Fruit fly (Drosophila melanogaster): ENCODE results near the gene CG4325.

CG4325 gene

dm6 chrX:2065073-2065472, 21.5 kb upstream of the CG4325 start, which contains the start of gene CG4281 (continued):
- no peak for TF ChIP-seq CG16815 (GFP tag; optimal IDR thresholded peaks at IDR 0.05)
- TF ChIP-seq org-1 (GFP tag; optimal IDR thresholded peaks at IDR 0.05) = no peak
- TF ChIP-seq Lim3 (GFP tag; IDR thresholded peaks at IDR 0.05) = no peak
- no peak for TF ChIP-seq Poxn (GFP tag; IDR thresholded peaks at IDR 0.05)
- TF ChIP-seq slou (GFP tag; optimal IDR thresholded peaks at IDR 0.05) = no peak
- no peak for TF ChIP-seq Ada2b (GFP tag; IDR thresholded peaks at IDR 0.05)
- TF ChIP-seq NK7.1 (GFP tag; optimal IDR thresholded peaks at IDR 0.05) = no peak
- no peak for TF ChIP-seq CG12299 (tag; optimal IDR thresholded peaks at IDR 0.05)
- TF ChIP-seq gsb (GFP tag; IDR thresholded peaks at IDR 0.05) = no peak
- no peak for TF ChIP-seq luna (GFP tag; optimal IDR thresholded peaks at IDR 0.05)
- peak; percentile 22 for TF ChIP-seq CG2712 (tag; optimal IDR thresholded peaks at IDR 0.05)
- peak; percentile 56 for TF ChIP-seq stwl (tag; optimal IDR thresholded peaks at IDR 0.05)
- no peak for TF ChIP-seq CG31388 (GFP tag; optimal IDR thresholded peaks at IDR 0.05)
- TF ChIP-seq CG9817 (tag; optimal IDR thresholded peaks at IDR 0.05) = no peak
- no peak for TF ChIP-seq CG4820 (GFP tag; optimal IDR thresholded peaks at IDR 0.05)
- peak; percentile 96 for TF ChIP-seq CG14860 (GFP tag; IDR thresholded peaks at IDR 0.05; ENCODE audit: partially characterized antibody)
- peak; percentile 69 for TF ChIP-seq Sin3A (optimal IDR thresholded peaks at IDR 0.05)
- no peak for TF ChIP-seq CG4328 (GFP tag; optimal IDR thresholded peaks at IDR 0.05)
- TF ChIP-seq ftz-f1 (GFP tag; optimal IDR thresholded peaks at IDR 0.05) = no peak
- no peak for TF ChIP-seq CG32532 (GFP tag; IDR thresholded peaks at IDR 0.05)
- TF ChIP-seq CG10267 (tag; optimal IDR thresholded peaks at IDR 0.05) = peak; percentile 80
- no peak for TF ChIP-seq gro (GFP tag; optimal IDR thresholded peaks at IDR 0.05)
- TF ChIP-seq B-H1 (GFP tag; IDR thresholded peaks at IDR 0.05) = no peak
- TF ChIP-seq CG13123 (GFP tag; optimal IDR thresholded peaks at IDR 0.05) = no peak
- no peak for TF ChIP-seq nom (GFP tag; optimal IDR thresholded peaks at IDR 0.05)
- TF ChIP-seq zen2 (GFP tag; IDR thresholded peaks at IDR 0.05; ENCODE audit: partially characterized antibody) = peak; percentile 95
- no peak for TF ChIP-seq h (optimal IDR thresholded peaks at IDR 0.05)
- no peak for TF ChIP-seq CG8478 (optimal IDR thresholded peaks at IDR 0.05)
- no peak for TF ChIP-seq Fer1 (GFP tag; optimal IDR thresholded peaks at IDR 0.05)
- no peak for TF ChIP-seq CG33213 (GFP tag; optimal IDR thresholded peaks at IDR 0.05)
- peak; percentile 36 for TF ChIP-seq CG3995 (GFP tag; optimal IDR thresholded peaks at IDR 0.05)
- no peak for TF ChIP-seq CG14050 (GFP tag; IDR thresholded peaks at IDR 0.05)
- TF ChIP-seq D (optimal IDR thresholded peaks at IDR 0.05) = no peak
- TF ChIP-seq D (GFP tag; optimal IDR thresholded peaks at IDR 0.05) = no peak
- TF ChIP-seq CG34376 (GFP tag; optimal IDR thresholded peaks at IDR 0.05) = peak; percentile 7
- no peak for TF ChIP-seq CG12155 (GFP tag; optimal IDR thresholded peaks at IDR 0.05)
- no peak for TF ChIP-seq CG3847 (GFP tag; IDR thresholded peaks at IDR 0.05)
- TF ChIP-seq CG30403 (GFP tag; optimal IDR thresholded peaks at IDR 0.05) = no peak
- TF ChIP-seq wdn (GFP tag; IDR thresholded peaks at IDR 0.05) = no peak
- TF ChIP-seq CG8281 (tag; optimal IDR thresholded peaks at IDR 0.05) = no peak
- TF ChIP-seq CG15479 (GFP tag; optimal IDR thresholded peaks at IDR 0.05) = no peak
- TF ChIP-seq CG10565 (GFP tag; optimal IDR thresholded peaks at IDR 0.05) = no peak
- no peak for TF ChIP-seq CG12219 (GFP tag; optimal IDR thresholded peaks at IDR 0.05)
- no peak for TF ChIP-seq CG10979 (tag; optimal IDR thresholded peaks at IDR 0.05)
- no peak for TF ChIP-seq CG13424 (tag; optimal IDR thresholded peaks at IDR 0.05)
- TF ChIP-seq ttk (GFP tag; IDR thresholded peaks at IDR 0.05) = no peak
- TF ChIP-seq Ravus (GFP tag; IDR thresholded peaks at IDR 0.05) = no peak
- no peak for TF ChIP-seq dpn (GFP tag; optimal IDR thresholded peaks at IDR 0.05)
- TF ChIP-seq CG18476 (GFP tag; optimal IDR thresholded peaks at IDR 0.05) = no peak
- TF ChIP-seq CG9932 (GFP tag; IDR thresholded peaks at IDR 0.05) = no peak
- 0 out of 3 replicates have a peak, but pooled peaks have one; percentile 18 for TF ChIP-seq CG17361 (GFP tag; IDR thresholded peaks at IDR 0.05)
- TF ChIP-seq CG30020 (tag; optimal IDR thresholded peaks at IDR 0.05) = no peak
- no peak for TF ChIP-seq CG6175 (GFP tag; IDR thresholded peaks at IDR 0.05)
- TF ChIP-seq CG10654 (GFP tag; optimal IDR thresholded peaks at IDR 0.05) = no peak
